Worm (Caenorhabditis elegans) whole organism, L2 larva: ENCODE results near the gene C08E3.15.

Source experiments
- egl-27 ChIP-seq: sonication (generic microtip); optimal IDR thresholded peaks from 3 replicates; lab custom pipeline; 2017; ENCODE audit warnings: missing biosample characterization, missing genetic modification reagents, missing genetic modification characterization
- nhr-25 ChIP-seq: fragments of 150-350 bp; sonication (generic microtip); optimal IDR thresholded peaks from 3 replicates; lab custom pipeline; 2014; ENCODE audit warnings: missing biosample characterization, missing genetic modification characterization
- ztf-11 ChIP-seq: sonication (generic microtip); optimal IDR thresholded peaks from 2 replicates; lab custom pipeline; 2017; ENCODE audit warnings: missing biosample characterization, missing genetic modification characterization

ce11 chrII:1608915-1609314 is 18.8 kb downstream of the C08E3.15 start:
- TF ChIP-seq egl-27 (tag; lab: Kevin White, UChicago) (no peak), nhr-25 (tag; lab: Kevin White, UChicago) (no peak), ztf-11 (no peak)
